Worm (Caenorhabditis elegans): ENCODE data around the gene Y57E12B.4.

Y57E12B.4 gene

DNA sequence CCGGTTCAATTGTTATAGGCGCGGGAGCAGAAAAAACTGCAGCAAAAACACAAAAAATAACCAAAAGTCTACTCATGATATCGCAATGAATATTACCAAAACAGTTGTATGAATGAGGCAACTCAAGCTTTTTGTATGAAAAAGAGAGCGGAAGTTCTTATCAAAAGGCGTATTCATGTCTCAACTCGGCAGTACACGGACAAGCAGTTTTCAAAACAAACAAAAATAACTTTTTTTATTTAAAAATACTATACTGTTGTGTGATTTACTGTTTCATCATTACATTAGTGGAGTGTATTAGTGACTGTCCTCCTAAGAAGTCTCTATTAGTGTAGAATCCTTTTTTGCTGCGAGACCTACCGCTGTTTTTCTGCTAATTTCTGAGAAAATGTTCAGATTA lies at the start of gene Y57E12B.4:
Gene Y57E12B.4 (minus strand): TSS at position 101 of the 400 bp plus-strand sequence.
- TF ChIP-seq ceh-34 (tag; optimal IDR thresholded peaks at IDR 0.05) (no peak), tbx-7 (tag; optimal IDR thresholded peaks at IDR 0.05) (no peak), madf-2 (tag; optimal IDR thresholded peaks at IDR 0.05) (no peak), ref-2 (tag; optimal IDR thresholded peaks at IDR 0.05) (no peak), unc-3 (GFP tag; conservative IDR thresholded peaks at IDR 0.05) (no peak), unc-3 (tag; optimal IDR thresholded peaks at IDR 0.05) (no peak), ceh-22 (tag; optimal IDR thresholded peaks at IDR 0.05) (no peak), ceh-24 (tag; optimal IDR thresholded peaks at IDR 0.05) (no peak), fkh-10 (GFP tag; optimal IDR thresholded peaks at IDR 0.05) (no peak)

DNA sequence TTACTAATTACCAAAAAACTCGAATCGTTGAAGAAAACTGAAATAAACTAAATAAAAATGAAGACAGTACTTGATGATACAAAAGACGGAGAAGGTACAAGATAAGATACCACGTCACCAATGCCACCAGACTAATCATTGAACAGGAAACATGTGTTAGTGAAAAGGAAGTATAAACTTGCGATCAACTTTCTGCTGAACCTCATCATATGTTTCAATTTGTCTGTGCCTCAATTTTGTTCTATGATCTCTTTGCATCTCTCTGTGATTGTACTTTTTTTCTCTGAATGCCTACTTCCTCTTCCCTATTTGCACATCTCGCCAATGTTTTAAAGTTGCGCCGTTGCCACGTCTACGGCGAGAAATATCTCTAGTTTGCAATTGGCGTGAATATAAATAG lies 46.7 kb upstream of the Y57E12B.4 start:
- TF ChIP-seq elt-2 (tag; optimal IDR thresholded peaks at IDR 0.05) (no peak), dve-1 (tag; optimal IDR thresholded peaks at IDR 0.05) (no peak), ahr-1 (tag; optimal IDR thresholded peaks at IDR 0.05) (no peak), pax-1 (tag; optimal IDR thresholded peaks at IDR 0.05) (no peak), ama-1 (optimal IDR thresholded peaks at IDR 0.05) (no peak), fkh-6 (tag; optimal IDR thresholded peaks at IDR 0.05) (no peak), tbx-7 (tag; optimal IDR thresholded peaks at IDR 0.05) (no peak), ceh-2 (tag; optimal IDR thresholded peaks at IDR 0.05) (no peak)

DNA sequence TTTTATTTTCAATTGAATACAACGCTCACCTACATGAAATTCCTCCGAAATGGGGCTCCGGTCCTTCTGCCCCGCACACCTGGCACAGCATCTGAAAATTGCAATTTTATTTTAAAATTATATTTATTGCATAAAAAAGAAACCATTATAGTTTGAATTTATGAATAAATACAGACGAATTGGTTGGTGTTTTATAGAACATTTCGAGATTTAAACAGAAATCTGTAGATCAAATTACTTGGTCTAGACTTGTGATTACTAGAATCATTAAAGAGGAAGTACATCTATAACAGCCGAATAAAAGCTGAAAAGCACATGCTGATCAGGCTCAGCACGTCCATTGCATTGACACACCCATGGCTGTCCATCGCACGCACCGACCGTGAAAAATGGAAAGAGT lies 44.4 kb upstream of the Y57E12B.4 start, which contains the start of gene nhr-162:
Gene nhr-162 (minus strand): TSS at position 101 of the 400 bp plus-strand sequence.
- TF ChIP-seq ceh-9 (tag; optimal IDR thresholded peaks at IDR 0.05): no peak
- no peak for TF ChIP-seq elt-2 (tag; optimal IDR thresholded peaks at IDR 0.05)
- no peak for TF ChIP-seq unc-42 (tag; optimal IDR thresholded peaks at IDR 0.05)
- TF ChIP-seq C08G9.2 (tag; optimal IDR thresholded peaks at IDR 0.05): no peak
- TF ChIP-seq fkh-6 (tag; optimal IDR thresholded peaks at IDR 0.05): no peak
- TF ChIP-seq eyg-1 (tag; optimal IDR thresholded peaks at IDR 0.05): no peak
- no peak for TF ChIP-seq C38D4.7 (GFP tag; optimal IDR thresholded peaks at IDR 0.05)
- no peak for TF ChIP-seq tbx-2 (tag; optimal IDR thresholded peaks at IDR 0.05)

DNA sequence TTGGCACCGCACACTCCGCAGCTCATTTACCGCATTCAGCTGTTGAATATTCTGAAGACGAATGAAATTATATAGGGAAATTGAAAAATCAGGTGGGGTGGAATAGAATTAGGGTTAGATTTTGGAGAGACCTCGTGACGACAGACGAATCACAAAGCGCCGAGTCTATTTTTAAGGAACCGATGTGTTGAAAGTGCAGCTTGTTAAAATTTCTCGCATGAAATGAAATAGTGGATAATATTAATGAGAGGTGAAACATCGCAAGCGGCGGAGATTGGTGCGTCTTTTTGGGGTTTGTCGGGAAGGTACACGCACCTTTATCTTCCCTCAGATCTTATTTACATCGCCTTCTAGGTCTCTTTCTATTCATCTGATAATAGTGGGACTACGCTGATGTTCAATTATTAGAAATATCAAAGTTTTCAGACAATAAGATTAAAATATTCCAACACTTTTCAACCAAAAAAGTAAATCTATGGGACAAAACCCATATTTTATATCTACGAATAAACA lies 42.3 kb upstream of the Y57E12B.4 start, which contains the start of gene nhr-140:
Gene nhr-140 (minus strand): TSS at position 51 of the 513 bp plus-strand sequence.
- TF ChIP-seq pat-9 (tag; optimal IDR thresholded peaks at IDR 0.05) (no peak), fkh-10 (GFP tag; optimal IDR thresholded peaks at IDR 0.05) (no peak), unc-55 (GFP tag; optimal IDR thresholded peaks at IDR 0.05) (no peak), ceh-9 (tag; optimal IDR thresholded peaks at IDR 0.05) (no peak), hlh-15 (tag; optimal IDR thresholded peaks at IDR 0.05) (no peak)

DNA sequence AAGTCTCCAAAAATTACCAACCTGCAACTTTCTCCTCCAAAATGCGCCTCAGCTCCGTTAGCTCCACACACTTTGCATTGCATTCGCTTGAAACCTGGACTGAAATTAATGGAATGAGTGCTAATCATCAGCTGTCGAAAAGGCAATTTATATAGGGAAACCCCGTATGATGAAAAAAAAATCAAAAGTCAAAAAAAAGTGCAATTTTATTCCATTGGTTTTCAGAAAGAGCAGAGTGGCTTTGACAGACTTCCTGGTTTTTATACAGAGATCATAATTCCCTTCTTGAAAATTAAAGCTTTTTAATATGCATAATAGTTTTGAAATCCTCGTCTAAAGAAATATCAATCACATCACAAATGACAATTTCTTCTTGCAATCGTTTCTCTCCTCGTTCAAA lies 40.3 kb upstream of the Y57E12B.4 start, which contains the start of gene nhr-139:
Gene nhr-139 (minus strand): TSS at position 101 of the 400 bp plus-strand sequence.
- TF ChIP-seq unc-86 (tag; optimal IDR thresholded peaks at IDR 0.05): no peak
- TF ChIP-seq fkh-6 (tag; optimal IDR thresholded peaks at IDR 0.05): no peak
- TF ChIP-seq ceh-48 (tag; optimal IDR thresholded peaks at IDR 0.05): no peak
- no peak for TF ChIP-seq ama-1 (optimal IDR thresholded peaks at IDR 0.05)

DNA sequence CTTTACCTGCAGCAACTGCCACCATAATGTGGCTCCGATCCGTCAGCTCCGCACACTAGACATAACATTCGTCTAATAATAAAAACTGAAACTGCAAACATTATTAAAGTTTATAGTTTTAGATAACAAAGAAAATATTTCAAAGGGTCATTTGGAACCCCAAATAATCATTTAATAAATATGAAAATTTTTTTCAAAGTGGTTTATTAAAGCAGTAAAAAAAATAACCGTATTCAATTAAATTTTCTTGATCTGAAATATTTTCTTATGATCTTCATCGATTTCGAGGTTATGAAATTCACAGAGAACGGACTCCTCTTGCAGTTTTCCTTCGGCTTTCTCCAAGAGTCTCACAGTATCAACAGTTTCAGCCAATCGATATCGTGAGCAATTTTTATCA lies 38.6 kb upstream of the Y57E12B.4 start, which contains the start of gene nhr-163:
Gene nhr-163 (minus strand): TSS at position 101 of the 400 bp plus-strand sequence.
- TF ChIP-seq ceh-31 (tag; optimal IDR thresholded peaks at IDR 0.05): no peak
- no peak for TF ChIP-seq ceh-18 (tag; optimal IDR thresholded peaks at IDR 0.05)
- no peak for TF ChIP-seq pqm-1 (tag; optimal IDR thresholded peaks at IDR 0.05)

DNA sequence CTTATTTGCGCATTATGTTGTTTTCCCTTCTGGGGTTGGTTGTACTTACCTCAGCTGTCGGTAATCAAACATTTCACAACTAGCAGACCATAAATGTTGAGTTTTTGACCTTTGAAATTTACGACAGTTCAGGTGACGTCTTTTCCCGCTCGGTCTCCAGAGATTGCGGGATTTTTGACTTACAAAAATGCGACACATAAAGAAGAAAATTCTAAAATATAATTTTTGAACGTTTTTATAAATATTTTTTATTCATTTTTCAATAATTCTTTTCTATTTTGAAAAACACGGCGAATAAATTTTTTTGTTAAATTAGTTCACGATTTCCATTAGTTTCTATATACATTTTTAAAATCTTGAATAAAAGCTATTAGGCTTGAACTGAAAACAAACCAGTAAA lies 35.5 kb upstream of the Y57E12B.4 start, which contains the start of gene nhr-161:
Gene nhr-161 (minus strand): TSS at position 101 of the 400 bp plus-strand sequence.
- TF ChIP-seq tbx-7 (tag; optimal IDR thresholded peaks at IDR 0.05) (no peak), mec-3 (tag; optimal IDR thresholded peaks at IDR 0.05; ENCODE audit: borderline replicate concordance) (no peak), ceh-18 (tag; optimal IDR thresholded peaks at IDR 0.05) (no peak), pat-9 (tag; optimal IDR thresholded peaks at IDR 0.05) (no peak), unc-86 (tag; optimal IDR thresholded peaks at IDR 0.05) (no peak), hlh-8 (tag; optimal IDR thresholded peaks at IDR 0.05) (no peak), fax-1 (tag; optimal IDR thresholded peaks at IDR 0.05) (no peak), F13H6.1 (tag; optimal IDR thresholded peaks at IDR 0.05) (no peak), dve-1 (tag; optimal IDR thresholded peaks at IDR 0.05) (no peak), ttx-3 (tag; optimal IDR thresholded peaks at IDR 0.05) (no peak), pha-2 (tag; optimal IDR thresholded peaks at IDR 0.05) (no peak)

All from whole organism, late embryonic.